Worm (Caenorhabditis elegans) whole organism, early embryonic: ENCODE data around the gene R193.2.

Source experiments
- B0310.2 ChIP-seq: sonication (generic microtip); optimal IDR thresholded peaks from 2 replicates; lab custom pipeline; 2016; ENCODE audit warnings: mild to moderate bottlenecking, missing genetic modification characterization, missing compliant biosample characterization
- F13C5.2 ChIP-seq: sonication (generic microtip); optimal IDR thresholded peaks from 2 replicates; lab custom pipeline; 2017; ENCODE audit warnings: mild to moderate bottlenecking, missing genetic modification characterization, inconsistent platforms, missing compliant biosample characterization
- aly-1 ChIP-seq: sonication (generic microtip); optimal IDR thresholded peaks from 2 replicates; lab custom pipeline; 2016; ENCODE audit warnings: missing genetic modification characterization, missing compliant biosample characterization
- ama-1 ChIP-seq: fragments of 150-350 bp; optimal IDR thresholded peaks from 2 replicates; lab custom pipeline; 2014
- ceh-13 ChIP-seq: fragments of 200-800 bp; sonication (Bioruptor generic); optimal IDR thresholded peaks from 2 replicates; lab custom pipeline; 2018; ENCODE audit warnings: mild to moderate bottlenecking, missing genetic modification characterization, missing compliant biosample characterization
- ceh-36 ChIP-seq: sonication (generic microtip); optimal IDR thresholded peaks from 2 replicates; lab custom pipeline; 2016; ENCODE audit warnings: missing genetic modification characterization, inconsistent platforms, missing compliant biosample characterization
- ets-7 ChIP-seq: sonication (generic microtip); optimal IDR thresholded peaks from 2 replicates; lab custom pipeline; 2016; ENCODE audit warnings: missing genotype, missing genetic modification characterization, missing compliant biosample characterization
- flt-1 ChIP-seq: fragments of 200-800 bp; sonication (Bioruptor generic); IDR thresholded peaks from 2 replicates; pipeline ENCODE4 v1.3.6; 2022; ENCODE audit warnings: missing genetic modification characterization, missing compliant biosample characterization
- hmbx-1 ChIP-seq: sonication (generic microtip); optimal IDR thresholded peaks from 2 replicates; lab custom pipeline; 2016; ENCODE audit warnings: mild to moderate bottlenecking, missing genetic modification characterization, missing compliant biosample characterization
- hmg-4 ChIP-seq: fragments of 200-800 bp; sonication (Bioruptor generic); optimal IDR thresholded peaks from 2 replicates; lab custom pipeline; 2018; ENCODE audit warnings: mild to moderate bottlenecking, missing genetic modification characterization, missing compliant biosample characterization
- hnd-1 ChIP-seq: sonication (generic microtip); optimal IDR thresholded peaks from 2 replicates; lab custom pipeline; 2016; ENCODE audit warnings: missing genetic modification characterization, missing compliant biosample characterization
- pes-1 ChIP-seq: fragments of 200-800 bp; sonication (Bioruptor generic); IDR thresholded peaks from 2 replicates; pipeline ENCODE4 v1.3.6; 2022; ENCODE audit warnings: missing genetic modification reagents, missing genetic modification characterization, missing compliant biosample characterization
- scrt-1 ChIP-seq: fragments of 200-800 bp; sonication (Bioruptor generic); IDR thresholded peaks from 2 replicates; pipeline ENCODE4 v1.3.6; 2022; ENCODE audit warnings: missing genetic modification characterization, missing compliant biosample characterization
- sea-1 ChIP-seq: fragments of 200-800 bp; sonication (Bioruptor generic); conservative IDR thresholded peaks from 2 replicates; pipeline ENCODE4 v1.3.6; 2022; ENCODE audit warnings: missing genetic modification characterization, missing compliant biosample characterization
- tbx-11 ChIP-seq: fragments of 200-800 bp; sonication (Bioruptor generic); IDR thresholded peaks from 2 replicates; pipeline ENCODE4 v1.3.6; 2022; ENCODE audit warnings: missing genetic modification characterization, missing compliant biosample characterization
- tbx-37 ChIP-seq: fragments of 200-800 bp; sonication (Bioruptor generic); conservative IDR thresholded peaks from 2 replicates; pipeline ENCODE4 v1.3.6; 2022; ENCODE audit warnings: missing genetic modification reagents, missing genetic modification characterization, missing compliant biosample characterization
- tra-4 ChIP-seq: sonication (generic microtip); optimal IDR thresholded peaks from 2 replicates; lab custom pipeline; 2017; ENCODE audit warnings: missing genetic modification characterization, missing compliant biosample characterization

R193.2 gene

ce11 chrX:1172024-1172423 is 23.6 kb upstream of the R193.2 start:
- no peak for TF ChIP-seq tra-4 (tag; lab: Kevin White, UChicago)
- no peak for TF ChIP-seq ets-7 (tag; lab: Kevin White, UChicago)
- no peak for TF ChIP-seq sea-1 (GFP tag; lab: Robert Waterston, UW)
- TF ChIP-seq hmbx-1 (tag; lab: Kevin White, UChicago) = no peak
- TF ChIP-seq tbx-11 (GFP tag; lab: Robert Waterston, UW) = no peak
- no peak for TF ChIP-seq F13C5.2 (tag; lab: Kevin White, UChicago)
- TF ChIP-seq ceh-36 = no peak
- TF ChIP-seq scrt-1 = no peak
- no peak for TF ChIP-seq hmg-4 (GFP tag; lab: Kevin White, UChicago)
- TF ChIP-seq ama-1 = no peak
- no peak for TF ChIP-seq ceh-13 (GFP tag; lab: Kevin White, UChicago)

ce11 chrX:1171617-1172016 is 23.2 kb upstream of the R193.2 start:
- no peak for TF ChIP-seq ceh-36
- TF ChIP-seq flt-1 (GFP tag; lab: Robert Waterston, UW) = no peak
- TF ChIP-seq sea-1 (GFP tag; lab: Robert Waterston, UW) = no peak
- TF ChIP-seq tra-4 (tag; lab: Kevin White, UChicago) = no peak
- TF ChIP-seq ama-1 = no peak
- TF ChIP-seq tbx-11 (GFP tag; lab: Robert Waterston, UW) = no peak

ce11 chrX:1167234-1167633 is 18.8 kb upstream of the R193.2 start:
- no peak for TF ChIP-seq hnd-1 (tag; lab: Kevin White, UChicago)
- TF ChIP-seq sea-1 (GFP tag; lab: Robert Waterston, UW) = no peak
- TF ChIP-seq tbx-37 = no peak
- no peak for TF ChIP-seq scrt-1
- no peak for TF ChIP-seq B0310.2
- TF ChIP-seq F13C5.2 (tag; lab: Kevin White, UChicago) = no peak
- TF ChIP-seq hmbx-1 (tag; lab: Kevin White, UChicago) = no peak
- TF ChIP-seq pes-1 (GFP tag; lab: Robert Waterston, UW) = no peak
- TF ChIP-seq tbx-11 (GFP tag; lab: Robert Waterston, UW) = no peak
- TF ChIP-seq ceh-36 = no peak
- TF ChIP-seq flt-1 (GFP tag; lab: Robert Waterston, UW) = no peak
- no peak for TF ChIP-seq ets-7 (tag; lab: Kevin White, UChicago)
- TF ChIP-seq tra-4 (tag; lab: Kevin White, UChicago) = no peak
- no peak for TF ChIP-seq ceh-13 (GFP tag; lab: Kevin White, UChicago)
- no peak for TF ChIP-seq aly-1 (tag; lab: Kevin White, UChicago)
- no peak for TF ChIP-seq hmg-4 (GFP tag; lab: Kevin White, UChicago)
- no peak for TF ChIP-seq ama-1

ce11 chrX:1162019-1162418 is 13.6 kb upstream of the R193.2 start, which contains the start of gene tmc-1:
Gene tmc-1, plus strand, starts transcription at chrX:1162207.
- TF ChIP-seq tra-4 (tag; lab: Kevin White, UChicago) (no peak), tbx-11 (GFP tag; lab: Robert Waterston, UW) (no peak), ceh-13 (GFP tag; lab: Kevin White, UChicago) (no peak), hmbx-1 (tag; lab: Kevin White, UChicago) (no peak), ceh-36 (no peak), B0310.2 (no peak), sea-1 (GFP tag; lab: Robert Waterston, UW) (no peak), hnd-1 (tag; lab: Kevin White, UChicago) (no peak), scrt-1 (no peak), F13C5.2 (tag; lab: Kevin White, UChicago) (no peak), hmg-4 (GFP tag; lab: Kevin White, UChicago) (no peak), tbx-37 (no peak)

ce11 chrX:1154648-1155047 is 6.3 kb upstream of the R193.2 start, which contains the start of gene R193.1:
Gene R193.1, plus strand, starts transcription at chrX:1154948.
- TF ChIP-seq hmbx-1 (tag; lab: Kevin White, UChicago) (no peak), tbx-11 (GFP tag; lab: Robert Waterston, UW) (no peak), ceh-36 (no peak), ama-1 (no peak), hnd-1 (tag; lab: Kevin White, UChicago) (no peak), ceh-13 (GFP tag; lab: Kevin White, UChicago) (no peak), tbx-37 (no peak), B0310.2 (no peak), pes-1 (GFP tag; lab: Robert Waterston, UW) (no peak), ets-7 (tag; lab: Kevin White, UChicago) (no peak), aly-1 (tag; lab: Kevin White, UChicago) (no peak), F13C5.2 (tag; lab: Kevin White, UChicago) (no peak), flt-1 (GFP tag; lab: Robert Waterston, UW) (no peak), scrt-1 (no peak)

ce11 chrX:1147394-1147793 is 991 bp downstream of the R193.2 start:
- TF ChIP-seq ama-1 (no peak), hnd-1 (tag; lab: Kevin White, UChicago) (no peak), pes-1 (GFP tag; lab: Robert Waterston, UW) (no peak), hmg-4 (GFP tag; lab: Kevin White, UChicago) (no peak), B0310.2 (no peak), tra-4 (tag; lab: Kevin White, UChicago) (no peak), F13C5.2 (tag; lab: Kevin White, UChicago) (no peak), scrt-1 (no peak), ceh-13 (GFP tag; lab: Kevin White, UChicago) (no peak)

ce11 chrX:1141617-1142016 is 6.8 kb downstream of the R193.2 start:
- TF ChIP-seq flt-1 (GFP tag; lab: Robert Waterston, UW) (no peak), B0310.2 (no peak), ets-7 (tag; lab: Kevin White, UChicago) (no peak), tbx-37 (no peak), scrt-1 (no peak), aly-1 (tag; lab: Kevin White, UChicago) (no peak), pes-1 (GFP tag; lab: Robert Waterston, UW) (no peak), ceh-13 (GFP tag; lab: Kevin White, UChicago) (no peak), sea-1 (GFP tag; lab: Robert Waterston, UW) (no peak), tbx-11 (GFP tag; lab: Robert Waterston, UW) (no peak), ama-1 (no peak), hmg-4 (GFP tag; lab: Kevin White, UChicago) (no peak), F13C5.2 (tag; lab: Kevin White, UChicago) (no peak), hmbx-1 (tag; lab: Kevin White, UChicago) (no peak), tra-4 (tag; lab: Kevin White, UChicago) (no peak), ceh-36 (no peak)
